Fruit fly (Drosophila melanogaster) S2 (cell line): ENCODE measurements around the gene dgt4.

Source experiments
- CG8478 ChIP-seq: fragments of >200 bp; optimal IDR thresholded peaks from 2 replicates; lab custom pipeline; 2018
- CTCF ChIP-seq, 2 experiments: fragments of >200 bp; optimal IDR thresholded peaks; 2 replicates each; lab custom pipeline; 2018

- TF ChIP-seq CG8478 (lab: Kevin White, UChicago) (no peak), CTCF (optimal IDR thresholded peaks at IDR 0.05; lab: Kevin White, UChicago) (no peak)
Observed at dm6 chrX:4100824-4101368, 12.6 kb upstream of the dgt4 start, which contains the start of the genes Cmtr1 and CG15375.
